Fruit fly (Drosophila melanogaster): ENCODE results near the gene Vha100-1.

DNA sequence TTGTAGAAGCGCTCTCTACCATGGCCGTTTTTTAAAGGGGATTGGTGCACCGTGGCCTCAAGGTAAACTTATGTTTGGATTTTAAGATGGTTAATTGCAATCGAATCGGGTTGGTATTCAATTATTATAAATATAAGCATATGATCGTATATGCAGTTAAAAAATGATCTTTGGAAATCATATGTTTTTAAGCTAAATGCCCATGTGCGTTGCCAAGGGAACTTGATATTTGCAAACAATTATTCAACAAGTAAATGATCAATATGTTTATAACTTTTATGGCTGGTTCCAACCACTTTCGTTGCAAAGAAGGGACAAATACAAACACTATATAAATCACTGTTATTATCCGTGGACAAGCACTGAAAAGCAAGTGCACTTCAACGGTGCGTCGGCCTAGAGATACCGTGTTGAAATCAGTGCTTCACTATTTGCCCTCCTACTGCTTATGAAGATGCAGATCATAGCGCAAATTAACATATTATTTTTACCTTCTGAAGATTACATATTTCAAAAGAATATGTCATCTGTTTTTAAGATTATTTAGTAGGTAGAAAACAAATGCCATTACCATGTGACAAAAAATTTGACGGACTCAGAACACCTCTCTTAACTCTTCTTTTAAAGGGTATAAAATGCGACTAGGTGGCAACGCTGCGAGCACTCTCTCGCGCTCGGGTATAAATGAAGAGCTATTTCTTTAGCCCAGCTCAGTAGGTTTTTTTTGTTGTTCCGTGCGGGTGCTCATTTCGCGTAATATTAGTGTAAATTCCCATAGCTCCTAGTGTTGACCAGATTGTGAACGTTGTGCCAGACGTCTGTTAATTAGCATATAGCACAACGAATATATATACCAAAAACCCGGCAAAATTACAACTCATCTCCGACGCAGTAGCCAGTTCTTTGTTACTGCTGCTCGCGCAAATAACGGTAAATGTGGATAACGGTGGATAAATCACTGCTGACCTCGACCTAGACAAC is 26.7 kb downstream of the Vha100-1 start, which contains the start of gene rdog:
- TF ChIP-seq Mnt (GFP tag; optimal IDR thresholded peaks at IDR 0.05) (peak; percentile 71), ovo (GFP tag; optimal IDR thresholded peaks at IDR 0.05) (peak; percentile 97), CG1620 (GFP tag; optimal IDR thresholded peaks at IDR 0.05) (peak; percentile 62), kay (GFP tag; ENCODE audit: borderline replicate concordance) (no peak), Clk (GFP tag; optimal IDR thresholded peaks at IDR 0.05) (peak; percentile 53), CG7101 (tag; optimal IDR thresholded peaks at IDR 0.05) (peak; percentile 80)
